Fruit fly (Drosophila melanogaster): ENCODE measurements around the gene pic.

dm6 chr3R:13074588-13074987, 22.5 kb downstream of the pic start:
- TF ChIP-seq Myc (optimal IDR thresholded peaks at IDR 0.05) (no peak), h (optimal IDR thresholded peaks at IDR 0.05) (no peak), insv (optimal IDR thresholded peaks at IDR 0.05) (no peak), psq (optimal IDR thresholded peaks at IDR 0.05) (no peak)

Measured in Kc167 (cell line).